Worm (Caenorhabditis elegans) whole organism, L2 larva: ENCODE measurements around the gene cutl-18.

ENCODE experiments used
- ama-1 ChIP-seq: fragments of 150-350 bp; optimal IDR thresholded peaks from 2 replicates; lab custom pipeline; 2018; ENCODE audit warnings: inconsistent platforms
- blmp-1 ChIP-seq: sonication (generic microtip); optimal IDR thresholded peaks from 2 replicates; lab custom pipeline; 2017; ENCODE audit warnings: missing genetic modification characterization, mild to moderate bottlenecking, missing compliant biosample characterization, antibody characterized with exemption, moderate library complexity; ENCODE audit not compliant: insufficient read depth
- elt-1 ChIP-seq: fragments of 150-350 bp; optimal IDR thresholded peaks from 2 replicates; lab custom pipeline; 2014; ENCODE audit warnings: missing biosample characterization, missing genetic modification characterization
- lin-11 ChIP-seq: fragments of 150-350 bp; sonication (generic microtip); optimal IDR thresholded peaks from 2 replicates; lab custom pipeline; 2014; ENCODE audit warnings: missing biosample characterization, missing genetic modification characterization, inconsistent platforms, mixed read lengths
- lin-39 ChIP-seq: fragments of 150-350 bp; optimal IDR thresholded peaks from 2 replicates; lab custom pipeline; 2014; ENCODE audit warnings: missing biosample characterization, missing genetic modification reagents, missing genetic modification characterization
- lsy-2 ChIP-seq, 2 experiments: fragments of 150-350 bp in 1 of 2; sonication (generic microtip) in 1 of 2; optimal IDR thresholded peaks; 2 replicates each; lab custom pipeline; 2014 to 2017; ENCODE audit warnings: missing biosample characterization in 2 of 2, missing genetic modification characterization in 2 of 2
- nhr-11 ChIP-seq: fragments of 150-350 bp; optimal IDR thresholded peaks from 2 replicates; lab custom pipeline; 2014; ENCODE audit warnings: missing biosample characterization, missing genetic modification characterization
- nhr-23 ChIP-seq: fragments of 150-350 bp; optimal IDR thresholded peaks from 2 replicates; lab custom pipeline; 2014; ENCODE audit warnings: missing biosample characterization, missing genetic modification reagents, missing genetic modification characterization
- nhr-77 ChIP-seq: fragments of 150-350 bp; optimal IDR thresholded peaks from 2 replicates; lab custom pipeline; 2014; ENCODE audit warnings: missing biosample characterization, missing genetic modification characterization
- skn-1 ChIP-seq: sonication (generic microtip); optimal IDR thresholded peaks from 2 replicates; lab custom pipeline; 2017; ENCODE audit warnings: missing biosample characterization, missing genetic modification characterization
- zag-1 ChIP-seq: fragments of 150-350 bp; optimal IDR thresholded peaks from 2 replicates; lab custom pipeline; 2014; ENCODE audit warnings: missing biosample characterization, missing genetic modification characterization
- ztf-11 ChIP-seq: sonication (generic microtip); optimal IDR thresholded peaks from 2 replicates; lab custom pipeline; 2017; ENCODE audit warnings: missing biosample characterization, missing genetic modification characterization

DNA sequence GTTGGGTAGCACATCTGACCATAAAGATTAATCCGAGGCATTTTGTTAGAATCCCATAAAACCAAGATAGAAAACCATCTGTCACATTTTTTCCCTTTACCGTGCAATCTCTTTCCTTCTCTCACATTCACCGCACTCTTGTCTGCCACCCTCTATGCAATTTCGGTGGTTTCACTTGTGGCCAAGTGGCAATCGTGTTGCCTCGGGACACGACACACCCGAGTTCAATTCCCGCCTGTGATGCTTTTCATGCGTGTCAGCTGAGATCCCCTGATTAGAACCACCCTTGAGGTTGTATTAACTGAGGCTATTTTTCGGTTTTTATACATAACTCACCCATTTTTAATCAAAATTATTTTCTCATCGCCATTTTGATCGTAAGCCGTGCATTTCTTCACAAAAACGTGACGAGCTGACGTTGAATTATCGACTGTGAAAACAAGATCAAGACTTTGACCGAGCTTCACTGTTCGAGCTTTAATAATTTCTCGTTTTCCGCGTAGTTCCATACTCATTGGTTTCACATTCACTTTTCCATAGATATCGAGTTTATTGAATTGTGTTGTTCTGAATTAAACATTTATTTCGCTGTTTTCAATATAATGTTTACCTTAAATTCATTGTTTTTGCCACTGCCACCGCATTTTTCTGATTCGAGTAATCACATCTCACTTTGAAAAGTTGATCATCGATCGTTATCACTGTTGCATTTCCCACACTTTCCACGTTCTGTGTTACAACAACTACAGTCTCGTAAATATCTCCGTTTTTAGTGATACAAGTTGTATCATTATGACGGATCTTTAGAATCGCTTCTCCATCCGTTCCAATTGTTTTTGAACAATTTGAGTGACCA lies 2.4 kb downstream of the cutl-18 start:
- TF ChIP-seq nhr-23 (tag; lab: Kevin White, UChicago), result no peak
- TF ChIP-seq ama-1 (lab: Kevin White, UChicago), result no peak
- peak; percentile 21 for TF ChIP-seq ztf-11
- TF ChIP-seq nhr-11 (tag; lab: Kevin White, UChicago), result peak; percentile 78
- peak; percentile 62 to 67 for TF ChIP-seq lsy-2 (tag; optimal IDR thresholded peaks at IDR 0.05; lab: Kevin White, UChicago)
- TF ChIP-seq lin-11 (tag; lab: Kevin White, UChicago), result peak; percentile 84
- TF ChIP-seq elt-1 (tag; lab: Kevin White, UChicago), result no peak
- peak; percentile 9 for TF ChIP-seq zag-1 (tag; lab: Kevin White, UChicago)
- no peak for TF ChIP-seq skn-1
- TF ChIP-seq blmp-1 (tag; lab: Kevin White, UChicago), result no peak
- no peak for TF ChIP-seq nhr-77 (tag; lab: Kevin White, UChicago)
- no peak for TF ChIP-seq lin-39
